Worm (Caenorhabditis elegans): ENCODE results near the gene srg-3.

srg-3 gene

ce11 chrIII:6258262-6258661 lies 11.9 kb downstream of the srg-3 start, which contains the start of gene srg-1:
srg-1 (minus strand) TSS chrIII:6258362.
- no peak for TF ChIP-seq nhr-77 (tag; optimal IDR thresholded peaks at IDR 0.05)
- no peak for TF ChIP-seq tbx-2 (tag; optimal IDR thresholded peaks at IDR 0.05)
- no peak for TF ChIP-seq R02D3.7 (tag; optimal IDR thresholded peaks at IDR 0.05)
- no peak for TF ChIP-seq pha-4 (tag; optimal IDR thresholded peaks at IDR 0.05)
- no peak for TF ChIP-seq fkh-10 (GFP tag; optimal IDR thresholded peaks at IDR 0.05)
- TF ChIP-seq nhr-76 (tag; optimal IDR thresholded peaks at IDR 0.05), result no peak
- TF ChIP-seq nhr-28 (tag; optimal IDR thresholded peaks at IDR 0.05), result no peak
- no peak for TF ChIP-seq jun-1 (tag; optimal IDR thresholded peaks at IDR 0.05)
- no peak for TF ChIP-seq unc-62 (GFP tag; optimal IDR thresholded peaks at IDR 0.05)
- no peak for TF ChIP-seq aly-2 (tag; optimal IDR thresholded peaks at IDR 0.05)
- no peak for TF ChIP-seq skn-1 (tag; optimal IDR thresholded peaks at IDR 0.05)
- TF ChIP-seq zag-1 (tag; optimal IDR thresholded peaks at IDR 0.05), result no peak
- no peak for TF ChIP-seq egl-27 (tag; optimal IDR thresholded peaks at IDR 0.05)
- TF ChIP-seq elt-2 (tag; optimal IDR thresholded peaks at IDR 0.05), result no peak
- no peak for TF ChIP-seq ceh-16 (tag; optimal IDR thresholded peaks at IDR 0.05)
- no peak for TF ChIP-seq ama-1 (optimal IDR thresholded peaks at IDR 0.05)
- TF ChIP-seq nhr-43 (tag; optimal IDR thresholded peaks at IDR 0.05; ENCODE audit: poor library complexity, severe bottlenecking), result no peak
- no peak for TF ChIP-seq nhr-23 (tag; optimal IDR thresholded peaks at IDR 0.05)
- no peak for TF ChIP-seq nhr-25 (tag; optimal IDR thresholded peaks at IDR 0.05)

DNA sequence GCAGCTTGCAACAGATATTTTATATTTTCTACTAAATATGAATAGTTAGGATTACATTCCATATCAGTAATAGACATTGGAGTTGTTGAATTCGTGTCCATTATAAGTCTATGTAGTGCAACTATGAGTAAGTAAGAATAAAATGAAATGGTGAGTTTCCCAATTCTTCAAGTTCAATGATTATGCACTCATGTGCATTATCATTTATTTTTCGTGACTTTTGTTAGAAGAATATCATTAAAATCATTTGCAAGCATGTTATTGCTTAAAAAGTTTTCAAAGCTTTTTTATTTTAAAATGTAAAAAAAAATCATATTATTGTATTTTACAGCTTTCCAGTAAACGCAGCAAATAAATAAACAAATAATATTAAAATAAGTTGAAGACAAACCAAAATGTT lies 13.5 kb downstream of the srg-3 start, which contains the start of gene srg-9:
Gene srg-9, minus strand, starts transcription at position 101 of the 400 bp plus-strand sequence.
- TF ChIP-seq sea-2 (GFP tag; optimal IDR thresholded peaks at IDR 0.05) (no peak), ama-1 (optimal IDR thresholded peaks at IDR 0.05) (no peak), nhr-25 (tag; optimal IDR thresholded peaks at IDR 0.05) (no peak), nhr-237 (tag; optimal IDR thresholded peaks at IDR 0.05) (no peak), elt-3 (tag; optimal IDR thresholded peaks at IDR 0.05) (no peak), nhr-28 (tag; optimal IDR thresholded peaks at IDR 0.05) (no peak), unc-62 (GFP tag; optimal IDR thresholded peaks at IDR 0.05) (no peak), ztf-4 (tag; optimal IDR thresholded peaks at IDR 0.05) (no peak), mdl-1 (tag; optimal IDR thresholded peaks at IDR 0.05) (no peak), ztf-11 (tag; optimal IDR thresholded peaks at IDR 0.05) (no peak), zag-1 (tag; optimal IDR thresholded peaks at IDR 0.05) (no peak), ceh-82 (tag; optimal IDR thresholded peaks at IDR 0.05) (no peak), nhr-23 (tag; optimal IDR thresholded peaks at IDR 0.05) (no peak), hmg-11 (tag; optimal IDR thresholded peaks at IDR 0.05) (no peak), elt-1 (tag; optimal IDR thresholded peaks at IDR 0.05) (no peak), fkh-2 (tag; optimal IDR thresholded peaks at IDR 0.05) (no peak)

ce11 chrIII:6254737-6255136 lies 15.4 kb downstream of the srg-3 start, which contains the start of gene srg-8:
srg-8 (minus strand) TSS chrIII:6254837.
- TF ChIP-seq unc-39 (tag; optimal IDR thresholded peaks at IDR 0.05) (no peak), nhr-11 (tag; optimal IDR thresholded peaks at IDR 0.05) (no peak), snpc-4 (tag; optimal IDR thresholded peaks at IDR 0.05) (no peak), jun-1 (tag; optimal IDR thresholded peaks at IDR 0.05) (no peak), tbx-2 (tag; optimal IDR thresholded peaks at IDR 0.05) (no peak), fkh-2 (tag; optimal IDR thresholded peaks at IDR 0.05) (no peak), fos-1 (tag; optimal IDR thresholded peaks at IDR 0.05) (no peak)

- TF ChIP-seq egl-27 (tag; optimal IDR thresholded peaks at IDR 0.05) (no peak), lin-15B (tag; optimal IDR thresholded peaks at IDR 0.05) (no peak), nhr-12 (tag; optimal IDR thresholded peaks at IDR 0.05) (no peak), ceh-16 (tag; optimal IDR thresholded peaks at IDR 0.05) (no peak), ZK546.5 (tag; optimal IDR thresholded peaks at IDR 0.05) (no peak), fkh-10 (GFP tag; optimal IDR thresholded peaks at IDR 0.05) (no peak), ceh-82 (tag; optimal IDR thresholded peaks at IDR 0.05) (no peak), ztf-4 (tag; optimal IDR thresholded peaks at IDR 0.05) (no peak), sea-2 (GFP tag; optimal IDR thresholded peaks at IDR 0.05) (no peak)
Observed at ce11 chrIII:6251511-6251910, 18.7 kb downstream of the srg-3 start, which contains the start of gene amdh-1. amdh-1 (plus strand) TSS chrIII:6251811.
